Worm (Caenorhabditis elegans) whole organism, mixed stage, embryonic: ENCODE results near the gene clc-17.

Experiments
- M03D4.4 ChIP-seq: sonication (generic microtip); optimal IDR thresholded peaks from 2 replicates; lab custom pipeline; 2017; ENCODE audit warnings: mild to moderate bottlenecking, missing genetic modification characterization, missing compliant biosample characterization
- bed-3 ChIP-seq: fragments of 200-800 bp; sonication (Bioruptor generic); optimal IDR thresholded peaks from 3 replicates; lab custom pipeline; 2018; ENCODE audit warnings: mild to moderate bottlenecking, missing genetic modification characterization, moderate library complexity, missing compliant biosample characterization
- blmp-1 ChIP-seq: fragments of 150-350 bp; optimal IDR thresholded peaks from 2 replicates; lab custom pipeline; 2014; ENCODE audit warnings: missing biosample characterization, missing genetic modification characterization
- ceh-39 ChIP-seq: fragments of 150-350 bp; optimal IDR thresholded peaks from 2 replicates; lab custom pipeline; 2014; ENCODE audit warnings: missing biosample characterization, missing genetic modification characterization
- ceh-43 ChIP-seq: fragments of 200-800 bp; sonication (Bioruptor generic); optimal IDR thresholded peaks from 2 replicates; lab custom pipeline; 2018; ENCODE audit warnings: mild to moderate bottlenecking, missing genetic modification characterization, moderate library complexity, missing compliant biosample characterization
- ceh-83 ChIP-seq: fragments of 200-800 bp; sonication (Bioruptor generic); optimal IDR thresholded peaks from 2 replicates; lab custom pipeline; 2018; ENCODE audit warnings: mild to moderate bottlenecking, missing genetic modification characterization, missing compliant biosample characterization
- ces-1 ChIP-seq: fragments of 150-350 bp; optimal IDR thresholded peaks from 2 replicates; lab custom pipeline; 2014; ENCODE audit warnings: missing biosample characterization, missing genetic modification reagents, missing genetic modification characterization
- cnd-1 ChIP-seq: fragments of 200-800 bp; sonication (Bioruptor generic); optimal IDR thresholded peaks from 2 replicates; lab custom pipeline; 2018; ENCODE audit warnings: mild to moderate bottlenecking, missing genetic modification characterization, missing compliant biosample characterization
- drap-1 ChIP-seq: fragments of 200-800 bp; sonication (Bioruptor generic); optimal IDR thresholded peaks from 3 replicates; lab custom pipeline; 2018; ENCODE audit warnings: mild to moderate bottlenecking, missing genetic modification characterization, missing compliant biosample characterization
- elt-1 ChIP-seq: sonication (generic microtip); optimal IDR thresholded peaks from 2 replicates; lab custom pipeline; 2017; ENCODE audit warnings: missing genetic modification characterization, mild to moderate bottlenecking, missing compliant biosample characterization, antibody characterized with exemption, moderate library complexity, borderline replicate concordance; ENCODE audit not compliant: insufficient read depth
- elt-3 ChIP-seq: fragments of 150-350 bp; optimal IDR thresholded peaks from 2 replicates; lab custom pipeline; 2014; ENCODE audit warnings: missing biosample characterization, missing genetic modification characterization
- flh-1 ChIP-seq: fragments of 200-800 bp; sonication (Bioruptor generic); optimal IDR thresholded peaks from 2 replicates; lab custom pipeline; 2018; ENCODE audit warnings: mild to moderate bottlenecking, missing genetic modification characterization, moderate library complexity, missing compliant biosample characterization
- ham-2 ChIP-seq: fragments of 200-800 bp; sonication (Bioruptor generic); optimal IDR thresholded peaks from 2 replicates; lab custom pipeline; 2018; ENCODE audit warnings: mild to moderate bottlenecking, missing genetic modification characterization, missing compliant biosample characterization
- hlh-1 ChIP-seq: fragments of 150-350 bp; optimal IDR thresholded peaks from 2 replicates; lab custom pipeline; 2014; ENCODE audit warnings: missing biosample characterization, missing genetic modification reagents, missing genetic modification characterization
- lin-13 ChIP-seq: fragments of 150-350 bp; optimal IDR thresholded peaks from 2 replicates; lab custom pipeline; 2014; ENCODE audit warnings: missing biosample characterization, missing genetic modification characterization
- lin-32 ChIP-seq: fragments of 200-800 bp; sonication (Bioruptor generic); optimal IDR thresholded peaks from 2 replicates; lab custom pipeline; 2018; ENCODE audit warnings: mild to moderate bottlenecking, missing genetic modification characterization, missing compliant biosample characterization
- lsy-2 ChIP-seq: fragments of 150-350 bp; optimal IDR thresholded peaks from 2 replicates; lab custom pipeline; 2014; ENCODE audit warnings: missing biosample characterization, missing genetic modification characterization
- mab-5 ChIP-seq: fragments of 150-350 bp; optimal IDR thresholded peaks from 2 replicates; lab custom pipeline; 2014; ENCODE audit warnings: missing biosample characterization, missing genetic modification characterization
- mep-1 ChIP-seq: fragments of 150-350 bp; optimal IDR thresholded peaks from 2 replicates; lab custom pipeline; 2017; ENCODE audit warnings: missing biosample characterization, missing genetic modification reagents, missing genetic modification characterization, inconsistent platforms
- mls-2 ChIP-seq: sonication (generic microtip); optimal IDR thresholded peaks from 2 replicates; lab custom pipeline; 2016; ENCODE audit warnings: mild to moderate bottlenecking, missing genetic modification characterization, moderate library complexity, missing compliant biosample characterization
- nhr-12 ChIP-seq: fragments of 150-350 bp; optimal IDR thresholded peaks from 2 replicates; lab custom pipeline; 2014; ENCODE audit warnings: missing biosample characterization, missing genetic modification characterization
- nhr-2 ChIP-seq: fragments of 150-350 bp; optimal IDR thresholded peaks from 2 replicates; lab custom pipeline; 2014; ENCODE audit warnings: missing biosample characterization, missing genetic modification characterization
- nhr-237 ChIP-seq: fragments of 150-350 bp; optimal IDR thresholded peaks from 2 replicates; lab custom pipeline; 2014; ENCODE audit warnings: missing biosample characterization, missing genetic modification characterization
- nhr-28 ChIP-seq: fragments of 150-350 bp; optimal IDR thresholded peaks from 2 replicates; lab custom pipeline; 2014; ENCODE audit warnings: missing biosample characterization, missing genetic modification characterization
- nhr-76 ChIP-seq: sonication (generic microtip); optimal IDR thresholded peaks from 2 replicates; lab custom pipeline; 2017; ENCODE audit warnings: missing biosample characterization, missing genetic modification characterization
- pha-4 ChIP-seq: fragments of 150-350 bp; optimal IDR thresholded peaks from 2 replicates; lab custom pipeline; 2018; ENCODE audit warnings: missing biosample characterization, missing genetic modification reagents, missing genetic modification characterization
- sem-2 ChIP-seq: fragments of 200-800 bp; sonication (Bioruptor generic); optimal IDR thresholded peaks from 2 replicates; lab custom pipeline; 2018; ENCODE audit warnings: mild to moderate bottlenecking, missing genetic modification characterization, missing compliant biosample characterization
- snpc-4 ChIP-seq: fragments of 150-350 bp; optimal IDR thresholded peaks from 2 replicates; lab custom pipeline; 2014; ENCODE audit warnings: missing biosample characterization, missing genetic modification characterization
- sptf-1 ChIP-seq: sonication (generic microtip); optimal IDR thresholded peaks from 2 replicates; lab custom pipeline; 2017; ENCODE audit warnings: mild to moderate bottlenecking, missing genetic modification characterization, moderate library complexity, missing compliant biosample characterization
- tbx-8 ChIP-seq: fragments of 200-800 bp; sonication (Bioruptor generic); optimal IDR thresholded peaks from 2 replicates; lab custom pipeline; 2018; ENCODE audit warnings: mild to moderate bottlenecking, missing genetic modification characterization, moderate library complexity, missing compliant biosample characterization
- unc-120 ChIP-seq: sonication (generic microtip); optimal IDR thresholded peaks from 2 replicates; lab custom pipeline; 2017; ENCODE audit warnings: missing genetic modification characterization, missing compliant biosample characterization; ENCODE audit not compliant: poor library complexity, severe bottlenecking
- unc-39 ChIP-seq: fragments of 150-350 bp; optimal IDR thresholded peaks from 2 replicates; lab custom pipeline; 2014; ENCODE audit warnings: missing biosample characterization, missing genetic modification characterization
- unc-62 ChIP-seq: fragments of 150-350 bp; optimal IDR thresholded peaks from 2 replicates; lab custom pipeline; 2014; ENCODE audit warnings: missing biosample characterization, missing genetic modification reagents, missing genetic modification characterization
- zip-8 ChIP-seq: fragments of 150-350 bp; optimal IDR thresholded peaks from 2 replicates; lab custom pipeline; 2014; ENCODE audit warnings: missing biosample characterization, missing genetic modification characterization
- ztf-11 ChIP-seq: fragments of 150-350 bp; optimal IDR thresholded peaks from 2 replicates; lab custom pipeline; 2014; ENCODE audit warnings: missing biosample characterization, missing genetic modification characterization

clc-17 gene

DNA sequence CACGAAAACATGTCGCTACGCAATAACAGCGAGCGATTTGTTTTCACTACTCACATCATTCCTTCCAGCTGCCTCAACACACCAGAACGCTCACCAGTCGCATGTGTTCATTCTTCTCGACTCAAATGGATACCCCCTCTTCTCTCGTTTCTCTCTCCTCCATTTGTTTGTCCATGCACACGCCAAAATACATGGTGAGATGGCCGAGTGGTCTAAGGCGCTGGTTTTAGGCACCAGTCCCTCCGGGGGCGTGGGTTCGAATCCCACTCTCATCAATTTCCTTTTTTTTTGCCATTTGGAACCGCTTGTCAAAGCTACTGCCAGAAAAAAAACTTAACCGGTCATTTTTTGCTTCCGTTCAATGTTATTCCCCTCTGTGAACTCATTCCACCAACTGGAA is 11.7 kb upstream of the clc-17 start:
- TF ChIP-seq tbx-8 (GFP tag; lab: Kevin White, UChicago) (peak; percentile 51), nhr-76 (no peak), unc-62 (GFP tag; lab: Kevin White, UChicago) (no peak), ham-2 (GFP tag; lab: Kevin White, UChicago) (peak; percentile 5), mep-1 (tag; lab: Kevin White, UChicago) (peak; percentile 41), unc-39 (tag; lab: Kevin White, UChicago) (no peak), hlh-1 (tag; lab: Kevin White, UChicago) (no peak), nhr-28 (tag; lab: Kevin White, UChicago) (no peak), unc-120 (peak; percentile 46), lin-32 (GFP tag; lab: Kevin White, UChicago) (peak; percentile 63), nhr-12 (tag; lab: Kevin White, UChicago) (peak; percentile 6), sptf-1 (tag; lab: Kevin White, UChicago) (peak; percentile 86), flh-1 (GFP tag; lab: Kevin White, UChicago) (peak; percentile 31), lsy-2 (no peak), elt-3 (no peak), mab-5 (tag; lab: Kevin White, UChicago) (no peak), ztf-11 (tag; lab: Kevin White, UChicago) (peak; percentile 69), M03D4.4 (tag; lab: Kevin White, UChicago) (peak; percentile 82), elt-1 (tag; lab: Kevin White, UChicago) (no peak), cnd-1 (tag; lab: Kevin White, UChicago) (peak; percentile 86), ceh-39 (tag; lab: Kevin White, UChicago) (peak; percentile 16), ceh-43 (GFP tag; lab: Kevin White, UChicago) (peak; percentile 75), zip-8 (tag; lab: Kevin White, UChicago) (no peak), ces-1 (GFP tag; lab: Kevin White, UChicago) (peak; percentile 55), nhr-237 (tag; lab: Kevin White, UChicago) (peak; percentile 9), mls-2 (tag; lab: Kevin White, UChicago) (peak; percentile 88), nhr-2 (no peak), pha-4 (tag; lab: Kevin White, UChicago) (peak; percentile 48), ceh-83 (GFP tag; lab: Kevin White, UChicago) (peak; percentile 83), snpc-4 (tag; lab: Kevin White, UChicago) (no peak), lin-13 (peak; percentile 64), bed-3 (GFP tag; lab: Kevin White, UChicago) (peak; percentile 55), blmp-1 (tag; lab: Kevin White, UChicago) (no peak), sem-2 (GFP tag; lab: Kevin White, UChicago) (peak; percentile 73), drap-1 (GFP tag; lab: Kevin White, UChicago) (peak; percentile 84)

DNA sequence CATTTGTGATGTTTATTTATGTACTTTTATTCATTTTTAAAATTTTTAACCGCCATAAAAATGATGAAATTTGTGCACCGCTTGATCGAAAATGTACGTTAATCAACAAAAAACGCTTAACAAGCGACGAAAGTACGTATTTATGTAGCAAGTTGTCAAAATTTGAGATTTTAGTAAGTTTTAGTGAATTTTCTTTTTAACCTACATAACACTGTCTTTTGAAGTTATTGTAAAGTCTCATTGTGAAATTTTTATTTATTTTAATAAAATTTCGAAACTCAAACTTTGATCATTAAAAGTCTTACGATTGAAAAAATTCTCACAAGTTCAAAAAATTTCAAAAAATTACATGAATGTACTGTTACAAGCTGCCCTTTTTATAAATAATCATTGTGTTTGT is 9.8 kb upstream of the clc-17 start:
- TF ChIP-seq tbx-8 (GFP tag; lab: Kevin White, UChicago) (no peak), sptf-1 (tag; lab: Kevin White, UChicago) (no peak), M03D4.4 (tag; lab: Kevin White, UChicago) (no peak), ceh-43 (GFP tag; lab: Kevin White, UChicago) (no peak), hlh-1 (tag; lab: Kevin White, UChicago) (no peak), cnd-1 (tag; lab: Kevin White, UChicago) (no peak), nhr-12 (tag; lab: Kevin White, UChicago) (no peak), mep-1 (tag; lab: Kevin White, UChicago) (no peak), unc-62 (GFP tag; lab: Kevin White, UChicago) (no peak), lsy-2 (no peak), nhr-2 (no peak)

DNA sequence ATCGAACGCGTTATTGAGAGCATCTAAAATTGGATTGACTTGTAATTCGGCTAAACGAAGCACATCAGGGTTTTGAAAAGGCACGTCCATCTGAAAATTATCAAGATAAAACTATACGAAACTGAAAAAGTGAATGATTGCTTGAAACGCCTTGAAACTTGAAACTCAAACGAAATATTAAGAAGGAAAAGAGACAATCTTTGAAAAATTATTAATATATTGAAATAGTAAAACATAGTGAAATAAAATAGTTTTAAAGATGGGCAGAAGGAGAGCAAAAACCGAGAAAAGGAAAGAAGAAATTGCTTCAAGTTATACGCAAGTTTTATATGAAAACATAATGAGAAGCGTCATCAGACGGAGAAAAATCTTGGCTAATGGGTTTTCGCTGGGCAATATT is 9.1 kb upstream of the clc-17 start, which contains the start of gene W02H3.3:
TSS of gene W02H3.3 (minus strand) at position 101 of the 400 bp plus-strand sequence.
- TF ChIP-seq nhr-12 (tag; lab: Kevin White, UChicago) (no peak), mls-2 (tag; lab: Kevin White, UChicago) (no peak), nhr-28 (tag; lab: Kevin White, UChicago) (no peak), snpc-4 (tag; lab: Kevin White, UChicago) (no peak), hlh-1 (tag; lab: Kevin White, UChicago) (no peak), M03D4.4 (tag; lab: Kevin White, UChicago) (no peak), cnd-1 (tag; lab: Kevin White, UChicago) (no peak), ces-1 (GFP tag; lab: Kevin White, UChicago) (no peak)
